Fruit fly (Drosophila melanogaster) whole organism, prepupa: ENCODE measurements around the gene prt.

Experiments used
- Blimp-1 ChIP-seq: fragments of 200-800 bp; sonication (Bioruptor generic); optimal IDR thresholded peaks from 3 replicates; lab custom pipeline; 2017; ENCODE audit warnings: missing biosample characterization, missing genetic modification characterization, mild to moderate bottlenecking, moderate library complexity, missing genetic modification reagents
- CG10631 ChIP-seq: fragments of 200-800 bp; sonication (Bioruptor generic); optimal IDR thresholded peaks from 2 replicates; lab custom pipeline; 2016; ENCODE audit warnings: missing biosample characterization, missing genetic modification characterization
- CG11294 ChIP-seq: fragments of 200-800 bp; sonication (Bioruptor generic); IDR thresholded peaks from 2 replicates; pipeline ENCODE4 v1.3.6; 2022; ENCODE audit warnings: missing biosample characterization, missing genetic modification characterization
- CG11902 ChIP-seq: fragments of 200-800 bp; sonication (Bioruptor generic); optimal IDR thresholded peaks from 3 replicates; lab custom pipeline; 2016; ENCODE audit warnings: missing biosample characterization, missing genetic modification characterization
- CG15336 ChIP-seq: fragments of 200-800 bp; sonication (Bioruptor generic); IDR thresholded peaks from 2 replicates; pipeline ENCODE4 v1.3.6; 2022; ENCODE audit warnings: missing biosample characterization, missing genetic modification characterization
- CG16779 ChIP-seq: fragments of 200-800 bp; sonication (Bioruptor generic); optimal IDR thresholded peaks from 3 replicates; lab custom pipeline; 2017; ENCODE audit warnings: missing biosample characterization, mild to moderate bottlenecking, missing genetic modification characterization
- CG31627 ChIP-seq: fragments of 200-800 bp; sonication (Bioruptor generic); optimal IDR thresholded peaks from 3 replicates; lab custom pipeline; 2016; ENCODE audit warnings: missing biosample characterization, missing genetic modification characterization
- CG32006 ChIP-seq: fragments of 200-800 bp; sonication (Bioruptor generic); optimal IDR thresholded peaks from 3 replicates; lab custom pipeline; 2017; ENCODE audit warnings: missing biosample characterization, mild to moderate bottlenecking, missing genetic modification characterization
- CG34406 ChIP-seq: fragments of 200-800 bp; sonication (Bioruptor generic); optimal IDR thresholded peaks from 3 replicates; lab custom pipeline; 2016; ENCODE audit warnings: missing biosample characterization, missing genetic modification characterization
- CG4318 ChIP-seq: fragments of 200-800 bp; sonication (Bioruptor generic); optimal IDR thresholded peaks from 3 replicates; lab custom pipeline; 2017; ENCODE audit warnings: missing biosample characterization, mild to moderate bottlenecking, missing genetic modification characterization
- CG6163 ChIP-seq: fragments of 200-800 bp; sonication (Bioruptor generic); IDR thresholded peaks from 3 replicates; pipeline ENCODE4 v1.3.6; 2022; ENCODE audit warnings: missing biosample characterization, missing genetic modification characterization
- CG6808 ChIP-seq: fragments of 200-800 bp; sonication (Bioruptor generic); optimal IDR thresholded peaks from 3 replicates; lab custom pipeline; 2017; ENCODE audit warnings: missing biosample characterization, missing genetic modification characterization, mild to moderate bottlenecking, moderate library complexity, missing genetic modification reagents
- CG6854 ChIP-seq: fragments of 200-800 bp; sonication (Bioruptor generic); optimal IDR thresholded peaks from 2 replicates; lab custom pipeline; 2017; ENCODE audit warnings: missing biosample characterization, mild to moderate bottlenecking, missing genetic modification characterization
- CG7368 ChIP-seq: fragments of 200-800 bp; sonication (Bioruptor generic); optimal IDR thresholded peaks from 3 replicates; lab custom pipeline; 2016; ENCODE audit warnings: missing biosample characterization, missing genetic modification characterization
- CG8119 ChIP-seq: fragments of 200-800 bp; sonication (Bioruptor generic); IDR thresholded peaks from 3 replicates; pipeline ENCODE4 v1.3.6; 2022; ENCODE audit warnings: missing biosample characterization, missing genetic modification characterization
- CG8319 ChIP-seq: fragments of 200-800 bp; sonication (Bioruptor generic); optimal IDR thresholded peaks from 3 replicates; lab custom pipeline; 2016; ENCODE audit warnings: missing biosample characterization, missing genetic modification characterization
- CG8632 ChIP-seq: fragments of 200-800 bp; sonication (Bioruptor generic); optimal IDR thresholded peaks from 3 replicates; lab custom pipeline; 2016; ENCODE audit warnings: missing biosample characterization, missing genetic modification characterization
- Eip75B ChIP-seq: fragments of 200-800 bp; sonication (Bioruptor generic); optimal IDR thresholded peaks from 3 replicates; lab custom pipeline; 2016; ENCODE audit warnings: missing biosample characterization, missing genetic modification characterization
- Eip78C ChIP-seq: fragments of 200-800 bp; sonication (Bioruptor generic); peaks from one replicate; lab custom pipeline; 2016; ENCODE audit warnings: missing biosample characterization, missing genetic modification characterization
- Eip93F ChIP-seq: fragments of 200-800 bp; sonication (Bioruptor generic); optimal IDR thresholded peaks from 2 replicates; lab custom pipeline; 2016; ENCODE audit warnings: missing biosample characterization, mild to moderate bottlenecking, missing genetic modification characterization
- Ets21C ChIP-seq: fragments of 200-800 bp; sonication (Bioruptor generic); optimal IDR thresholded peaks from 3 replicates; lab custom pipeline; 2016; ENCODE audit warnings: missing biosample characterization, missing genetic modification characterization
- Gug ChIP-seq: fragments of 200-800 bp; sonication (Bioruptor generic); IDR thresholded peaks from 2 replicates; pipeline ENCODE4 v1.3.6; 2022; ENCODE audit warnings: missing biosample characterization, missing genetic modification characterization
- Hr38 ChIP-seq: sonication (Bioruptor generic); optimal IDR thresholded peaks from 2 replicates; lab custom pipeline; 2016; ENCODE audit warnings: missing biosample characterization, missing genetic modification characterization
- Lpt ChIP-seq: fragments of 200-800 bp; sonication (Bioruptor generic); optimal IDR thresholded peaks from 3 replicates; lab custom pipeline; 2016; ENCODE audit warnings: missing biosample characterization, missing genetic modification characterization
- Met ChIP-seq: fragments of 200-800 bp; sonication (Bioruptor generic); optimal IDR thresholded peaks from 3 replicates; lab custom pipeline; 2016; ENCODE audit warnings: missing biosample characterization, missing genetic modification characterization
- Smox ChIP-seq: fragments of 200-800 bp; sonication (Bioruptor generic); optimal IDR thresholded peaks from 3 replicates; lab custom pipeline; 2016; ENCODE audit warnings: missing biosample characterization, missing genetic modification characterization
- Sox102F ChIP-seq: fragments of 200-800 bp; sonication (Bioruptor generic); optimal IDR thresholded peaks from 2 replicates; lab custom pipeline; 2016; ENCODE audit warnings: missing biosample characterization, mild to moderate bottlenecking, missing genetic modification characterization
- Sox14 ChIP-seq: fragments of 200-800 bp; sonication (Bioruptor generic); optimal IDR thresholded peaks from 3 replicates; lab custom pipeline; 2016; ENCODE audit warnings: missing biosample characterization, missing genetic modification characterization
- Sox15 ChIP-seq: fragments of 200-800 bp; sonication (Bioruptor generic); optimal IDR thresholded peaks from 3 replicates; lab custom pipeline; 2016; ENCODE audit warnings: missing biosample characterization, missing genetic modification characterization
- achi ChIP-seq: fragments of 200-800 bp; sonication (Bioruptor generic); optimal IDR thresholded peaks from 3 replicates; lab custom pipeline; 2016; ENCODE audit warnings: missing biosample characterization, missing genetic modification characterization
- acj6 ChIP-seq: fragments of 200-800 bp; sonication (Bioruptor generic); optimal IDR thresholded peaks from 3 replicates; lab custom pipeline; 2016; ENCODE audit warnings: missing biosample characterization, missing genetic modification characterization
- cyc ChIP-seq: fragments of 200-800 bp; sonication (Bioruptor generic); optimal IDR thresholded peaks from 3 replicates; lab custom pipeline; 2016; ENCODE audit warnings: missing biosample characterization, missing genetic modification characterization
- dac ChIP-seq: fragments of 200-800 bp; sonication (Bioruptor generic); optimal IDR thresholded peaks from 2 replicates; lab custom pipeline; 2017; ENCODE audit warnings: missing biosample characterization, mild to moderate bottlenecking, missing genetic modification characterization
- dsx ChIP-seq: fragments of 200-800 bp; optimal IDR thresholded peaks from 3 replicates; lab custom pipeline; 2019; ENCODE audit warnings: missing biosample characterization, mild to moderate bottlenecking, missing genetic modification characterization, moderate library complexity; ENCODE audit not compliant: poor library complexity, severe bottlenecking
- fd59A ChIP-seq: fragments of 200-800 bp; sonication (Bioruptor generic); optimal IDR thresholded peaks from 2 replicates; lab custom pipeline; 2017; ENCODE audit warnings: missing biosample characterization, mild to moderate bottlenecking, missing genetic modification characterization, missing genetic modification reagents
- fkh ChIP-seq: fragments of 200-800 bp; sonication (Bioruptor generic); optimal IDR thresholded peaks from 3 replicates; lab custom pipeline; 2017; ENCODE audit warnings: missing biosample characterization, mild to moderate bottlenecking, missing genetic modification characterization, moderate library complexity
- lz ChIP-seq: fragments of 200-800 bp; sonication (Bioruptor generic); optimal IDR thresholded peaks from 3 replicates; lab custom pipeline; 2016; ENCODE audit warnings: missing biosample characterization, missing genetic modification characterization
- net ChIP-seq: fragments of 200-800 bp; sonication (Bioruptor generic); optimal IDR thresholded peaks from 3 replicates; lab custom pipeline; 2016; ENCODE audit warnings: missing biosample characterization, missing genetic modification characterization
- pdm3 ChIP-seq: fragments of 200-800 bp; sonication (Bioruptor generic); optimal IDR thresholded peaks from 3 replicates; lab custom pipeline; 2016; ENCODE audit warnings: missing biosample characterization, missing genetic modification characterization
- salr ChIP-seq, 2 experiments: fragments of 200-800 bp; sonication (Bioruptor generic); optimal IDR thresholded peaks; 3 replicates each; lab custom pipeline; 2016 to 2018; ENCODE audit warnings: missing biosample characterization in 2 of 2, missing genetic modification characterization in 2 of 2, mild to moderate bottlenecking in 1 of 2
- ss ChIP-seq, 2 experiments: fragments of 200-800 bp; sonication (Bioruptor generic); optimal IDR thresholded peaks; 2 replicates in 1 of 2; 3 replicates in 1 of 2; lab custom pipeline; 2017 to 2018; ENCODE audit warnings: mild to moderate bottlenecking in 2 of 2, missing biosample characterization in 2 of 2, missing genetic modification characterization in 2 of 2, moderate library complexity in 1 of 2
- svp ChIP-seq: fragments of 200-800 bp; sonication (Bioruptor generic); peaks from one replicate; lab custom pipeline; 2016; ENCODE audit warnings: missing biosample characterization, missing genetic modification characterization
- topi ChIP-seq: fragments of 200-800 bp; sonication (Bioruptor generic); optimal IDR thresholded peaks from 3 replicates; lab custom pipeline; 2016; ENCODE audit warnings: missing biosample characterization, missing genetic modification characterization
- vri ChIP-seq: fragments of 200-800 bp; sonication (Bioruptor generic); optimal IDR thresholded peaks from 3 replicates; lab custom pipeline; 2016; ENCODE audit warnings: missing biosample characterization, mild to moderate bottlenecking, missing genetic modification characterization

prt gene

dm6 chr3R:23726740-23727139 is 27.9 kb upstream of the prt start (continued):
- peak; percentile 85 for TF ChIP-seq CG15336 (GFP tag; lab: Robert Waterston, UW)
- TF ChIP-seq Met (GFP tag; lab: Kevin White, UChicago): peak; percentile 68
- peak in 1 of 2 experiments; percentile 49 for TF ChIP-seq ss (GFP tag; optimal IDR thresholded peaks at IDR 0.05; lab: Kevin White, UChicago)
- peak; percentile 43 for TF ChIP-seq CG8319
- peak; percentile 84 for TF ChIP-seq CG32006 (GFP tag; lab: Kevin White, UChicago)
- peak; percentile 81 for TF ChIP-seq Gug (GFP tag; lab: Robert Waterston, UW)
- peak; percentile 33 for TF ChIP-seq CG4318
- TF ChIP-seq CG11902 (GFP tag; lab: Kevin White, UChicago): peak; percentile 33
- peak in 1 of 2 experiments; percentile 70 for TF ChIP-seq salr (GFP tag; optimal IDR thresholded peaks at IDR 0.05; lab: Kevin White, UChicago)
- peak; percentile 4 for TF ChIP-seq CG16779 (tag; lab: Kevin White, UChicago)
- peak; percentile 50 for TF ChIP-seq vri
- peak; percentile 82 for TF ChIP-seq CG8119
- TF ChIP-seq CG31627 (GFP tag; lab: Kevin White, UChicago): peak; percentile 58
- peak; percentile 84 for TF ChIP-seq svp (GFP tag; lab: Kevin White, UChicago)
- peak; percentile 52 for TF ChIP-seq cyc (GFP tag; lab: Kevin White, UChicago)
- TF ChIP-seq Eip93F (GFP tag; lab: Kevin White, UChicago): no peak
- peak; percentile 8 for TF ChIP-seq dac (GFP tag; lab: Kevin White, UChicago)
- TF ChIP-seq fkh: peak; percentile 54
- TF ChIP-seq dsx (GFP tag; lab: Kevin White, UChicago): peak; percentile 47
- peak; percentile 59 for TF ChIP-seq lz (GFP tag; lab: Kevin White, UChicago)
- TF ChIP-seq Ets21C: peak; percentile 29
- peak; percentile 65 for TF ChIP-seq Smox (GFP tag; lab: Kevin White, UChicago)

dm6 chr3R:23725711-23726349 is 27.0 kb upstream of the prt start:
- peak; percentile 44 for TF ChIP-seq vri
- TF ChIP-seq Eip78C (GFP tag; lab: Kevin White, UChicago): peak; percentile 42
- no peak for TF ChIP-seq CG31627 (GFP tag; lab: Kevin White, UChicago)
- no peak for TF ChIP-seq Lpt (GFP tag; lab: Kevin White, UChicago)
- TF ChIP-seq fkh: peak; percentile 92
- TF ChIP-seq CG8632 (GFP tag; lab: Kevin White, UChicago): no peak
- TF ChIP-seq Met (GFP tag; lab: Kevin White, UChicago): no peak
- no peak for TF ChIP-seq CG15336 (GFP tag; lab: Robert Waterston, UW)
- no peak for TF ChIP-seq lz (GFP tag; lab: Kevin White, UChicago)
- peak; percentile 74 for TF ChIP-seq svp (GFP tag; lab: Kevin White, UChicago)
- no peak for TF ChIP-seq salr (GFP tag; optimal IDR thresholded peaks at IDR 0.05; lab: Kevin White, UChicago)
- TF ChIP-seq Gug (GFP tag; lab: Robert Waterston, UW): no peak

DNA sequence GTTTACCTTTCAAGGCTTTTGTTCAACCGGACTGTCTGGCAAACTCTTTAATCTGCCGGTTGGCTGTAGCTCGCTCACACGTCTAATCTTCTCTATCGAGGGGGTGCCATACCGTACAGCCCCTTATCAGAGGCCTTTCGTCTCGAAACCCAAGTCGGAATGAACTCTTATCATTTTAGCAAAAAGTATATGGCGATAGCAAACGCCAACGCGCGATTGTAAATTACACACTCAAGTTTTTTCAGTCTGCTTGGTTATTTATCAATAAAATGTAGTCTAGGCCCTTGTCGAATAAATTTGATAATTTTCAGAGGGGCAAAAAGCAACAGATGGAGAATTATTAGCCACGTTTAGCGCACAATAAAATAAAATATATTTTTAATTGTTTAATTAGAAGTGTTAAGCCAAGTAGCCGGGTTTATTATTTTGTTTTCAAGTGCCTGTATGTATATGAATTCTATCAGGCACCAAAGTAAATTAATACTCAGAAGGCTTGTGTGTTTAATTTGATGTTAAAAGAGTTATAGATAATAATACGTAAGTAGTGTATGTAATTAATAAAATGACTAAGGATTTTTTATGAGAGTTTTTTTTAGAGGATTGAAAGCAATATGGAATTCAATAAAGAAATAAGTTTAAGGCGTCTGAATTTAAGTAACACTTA is 26.1 kb upstream of the prt start:
- no peak for TF ChIP-seq CG6854 (GFP tag; lab: Kevin White, UChicago)
- TF ChIP-seq net (GFP tag; lab: Kevin White, UChicago): no peak
- no peak for TF ChIP-seq Hr38 (GFP tag; lab: Kevin White, UChicago)
- no peak for TF ChIP-seq CG11294 (GFP tag; lab: Robert Waterston, UW)
- no peak for TF ChIP-seq Sox14 (GFP tag; lab: Kevin White, UChicago)
- TF ChIP-seq CG6163 (GFP tag; lab: Robert Waterston, UW): no peak
- no peak for TF ChIP-seq Met (GFP tag; lab: Kevin White, UChicago)
- no peak for TF ChIP-seq Blimp-1 (GFP tag; lab: Kevin White, UChicago)
- no peak for TF ChIP-seq dac (GFP tag; lab: Kevin White, UChicago)
- TF ChIP-seq topi (GFP tag; lab: Kevin White, UChicago): no peak
- TF ChIP-seq CG11902 (GFP tag; lab: Kevin White, UChicago): no peak
- no peak for TF ChIP-seq achi (GFP tag; lab: Kevin White, UChicago)
- TF ChIP-seq CG6808 (GFP tag; lab: Kevin White, UChicago): no peak
- no peak for TF ChIP-seq acj6
- TF ChIP-seq CG15336 (GFP tag; lab: Robert Waterston, UW): no peak
- TF ChIP-seq vri: peak; percentile 72
- no peak for TF ChIP-seq Sox102F (GFP tag; lab: Kevin White, UChicago)
- no peak for TF ChIP-seq CG10631 (GFP tag; lab: Kevin White, UChicago)
- no peak for TF ChIP-seq CG8119
- no peak for TF ChIP-seq pdm3 (GFP tag; lab: Kevin White, UChicago)
- TF ChIP-seq fkh: peak; percentile 34
- no peak for TF ChIP-seq dsx (GFP tag; lab: Kevin White, UChicago)
- TF ChIP-seq fd59A (GFP tag; lab: Kevin White, UChicago): no peak
- no peak for TF ChIP-seq CG7368 (GFP tag; lab: Kevin White, UChicago)
- no peak for TF ChIP-seq CG34406 (GFP tag; lab: Kevin White, UChicago)
- no peak for TF ChIP-seq Eip75B (GFP tag; lab: Kevin White, UChicago)
- no peak for TF ChIP-seq Gug (GFP tag; lab: Robert Waterston, UW)
- TF ChIP-seq Eip93F (GFP tag; lab: Kevin White, UChicago): peak; percentile 75
- TF ChIP-seq Sox15 (GFP tag; lab: Kevin White, UChicago): no peak
